Worm (Caenorhabditis elegans) whole organism, L2 larva: Measurements from ENCODE around the gene nog-1.

ENCODE experiments used
- aly-2 ChIP-seq: fragments of 150-350 bp; optimal IDR thresholded peaks from 2 replicates; lab custom pipeline; 2014; ENCODE audit warnings: missing biosample characterization, missing genetic modification characterization
- ama-1 ChIP-seq: fragments of 150-350 bp; optimal IDR thresholded peaks from 2 replicates; lab custom pipeline; 2018; ENCODE audit warnings: inconsistent platforms
- fos-1 ChIP-seq: fragments of 150-350 bp; optimal IDR thresholded peaks from 2 replicates; lab custom pipeline; 2014; ENCODE audit warnings: missing biosample characterization, missing genetic modification characterization
- gmeb-1 ChIP-seq: fragments of 150-350 bp; optimal IDR thresholded peaks from 2 replicates; lab custom pipeline; 2014; ENCODE audit warnings: missing biosample characterization, missing genetic modification characterization
- lin-39 ChIP-seq: fragments of 150-350 bp; optimal IDR thresholded peaks from 2 replicates; lab custom pipeline; 2014; ENCODE audit warnings: missing biosample characterization, missing genetic modification reagents, missing genetic modification characterization
- mab-5 ChIP-seq: fragments of 150-350 bp; optimal IDR thresholded peaks from 2 replicates; lab custom pipeline; 2014; ENCODE audit warnings: missing biosample characterization, missing genetic modification characterization
- mdl-1 ChIP-seq, 2 experiments: fragments of 150-350 bp in 1 of 2; sonication (generic microtip) in 1 of 2; optimal IDR thresholded peaks; 2 replicates each; lab custom pipeline; 2017; ENCODE audit warnings: missing biosample characterization in 2 of 2, missing genetic modification characterization in 2 of 2
- nhr-11 ChIP-seq: fragments of 150-350 bp; optimal IDR thresholded peaks from 2 replicates; lab custom pipeline; 2014; ENCODE audit warnings: missing biosample characterization, missing genetic modification characterization
- nhr-23 ChIP-seq: fragments of 150-350 bp; optimal IDR thresholded peaks from 2 replicates; lab custom pipeline; 2014; ENCODE audit warnings: missing biosample characterization, missing genetic modification reagents, missing genetic modification characterization
- nhr-77 ChIP-seq: fragments of 150-350 bp; optimal IDR thresholded peaks from 2 replicates; lab custom pipeline; 2014; ENCODE audit warnings: missing biosample characterization, missing genetic modification characterization
- unc-62 ChIP-seq: fragments of 150-350 bp; optimal IDR thresholded peaks from 2 replicates; lab custom pipeline; 2014; ENCODE audit warnings: missing biosample characterization, missing genetic modification reagents, missing genetic modification characterization
- ztf-11 ChIP-seq: sonication (generic microtip); optimal IDR thresholded peaks from 2 replicates; lab custom pipeline; 2017; ENCODE audit warnings: missing biosample characterization, missing genetic modification characterization
- ztf-4 ChIP-seq: fragments of 150-350 bp; optimal IDR thresholded peaks from 2 replicates; lab custom pipeline; 2014; ENCODE audit warnings: missing biosample characterization, missing genetic modification characterization

DNA sequence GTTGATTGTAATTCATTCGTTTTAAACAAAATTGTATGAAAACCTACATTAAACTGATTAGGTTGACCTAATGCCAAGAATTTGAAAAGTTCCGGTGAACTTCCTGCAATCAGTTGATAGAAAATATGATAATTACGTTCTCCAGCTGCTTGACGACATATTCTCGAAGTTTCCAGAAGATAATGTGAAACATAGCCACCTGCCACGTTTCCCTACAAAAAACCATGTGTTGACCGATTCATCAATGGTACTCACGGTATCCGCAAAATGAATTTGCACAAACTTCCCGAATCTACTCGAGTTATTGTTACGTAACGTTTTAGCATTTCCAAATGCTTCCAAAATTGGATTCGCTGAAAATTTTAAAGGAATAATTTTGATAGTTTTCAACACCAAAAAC lies 44.7 kb downstream of the nog-1 start:
- TF ChIP-seq ztf-4 (no peak), nhr-11 (tag; lab: Kevin White, UChicago) (no peak), aly-2 (tag; lab: Kevin White, UChicago) (no peak), lin-39 (tag; lab: Kevin White, UChicago) (no peak), unc-62 (GFP tag; lab: Kevin White, UChicago) (no peak), ama-1 (no peak), fos-1 (no peak), mab-5 (tag; lab: Kevin White, UChicago) (no peak), nhr-23 (tag; lab: Kevin White, UChicago) (no peak), gmeb-1 (tag; lab: Kevin White, UChicago) (no peak), mdl-1 (tag; optimal IDR thresholded peaks at IDR 0.05; lab: Kevin White, UChicago) (no peak), nhr-77 (tag; lab: Kevin White, UChicago) (no peak), ztf-11 (tag; lab: Kevin White, UChicago) (no peak)
